Fruit fly (Drosophila melanogaster) whole organism, embryonic: Measurements from ENCODE around the gene CG11342.

Source experiments
- Bteb2 ChIP-seq: fragments of 200-800 bp; sonication (Bioruptor generic); optimal IDR thresholded peaks from 2 replicates; lab custom pipeline; 2016; ENCODE audit warnings: missing biosample characterization, missing genetic modification characterization
- CG10209 ChIP-seq: fragments of 200-800 bp; sonication (Bioruptor generic); optimal IDR thresholded peaks from 3 replicates; lab custom pipeline; 2017; ENCODE audit warnings: missing biosample characterization, mild to moderate bottlenecking, missing genetic modification characterization, missing genetic modification reagents
- CG1024 ChIP-seq: fragments of 200-800 bp; sonication (Bioruptor generic); IDR thresholded peaks from 2 replicates; pipeline ENCODE4 v1.3.6; 2022; ENCODE audit warnings: missing biosample characterization, missing genetic modification characterization
- CG11695 ChIP-seq: fragments of 200-800 bp; sonication (Bioruptor generic); IDR thresholded peaks from 3 replicates; pipeline ENCODE4 v1.3.6; 2022; ENCODE audit warnings: missing biosample characterization, missing genetic modification characterization
- CG1233 ChIP-seq: fragments of 200-800 bp; sonication (Bioruptor generic); optimal IDR thresholded peaks from 4 replicates; lab custom pipeline; 2018; ENCODE audit warnings: missing biosample characterization, mild to moderate bottlenecking, missing genetic modification characterization
- CG12769 ChIP-seq: fragments of 200-800 bp; sonication (Bioruptor generic); optimal IDR thresholded peaks from 2 replicates; lab custom pipeline; 2019; ENCODE audit warnings: missing biosample characterization, mild to moderate bottlenecking, missing genetic modification characterization, moderate library complexity
- CG15514 ChIP-seq: fragments of 200-800 bp; sonication (Bioruptor generic); optimal IDR thresholded peaks from 3 replicates; lab custom pipeline; 2017; ENCODE audit warnings: missing biosample characterization, missing genetic modification characterization, mild to moderate bottlenecking, moderate library complexity, missing genetic modification reagents
- CG16863 ChIP-seq: fragments of 200-800 bp; sonication (Bioruptor generic); optimal IDR thresholded peaks from 3 replicates; lab custom pipeline; 2016; ENCODE audit warnings: missing biosample characterization, missing genetic modification characterization
- CG17829 ChIP-seq: fragments of 200-800 bp; optimal IDR thresholded peaks from 2 replicates; lab custom pipeline; 2019; ENCODE audit warnings: missing biosample characterization, mild to moderate bottlenecking, missing genetic modification characterization, moderate library complexity
- CG2889 ChIP-seq: fragments of 200-800 bp; sonication (Bioruptor generic); IDR thresholded peaks from 3 replicates; pipeline ENCODE4 v1.3.6; 2022; ENCODE audit warnings: missing biosample characterization, missing genetic modification characterization
- CG3065 ChIP-seq: fragments of 200-800 bp; sonication (Bioruptor generic); optimal IDR thresholded peaks from 2 replicates; lab custom pipeline; 2016; ENCODE audit warnings: missing biosample characterization, missing genetic modification characterization
- CG31224 ChIP-seq: fragments of 200-800 bp; sonication (Bioruptor generic); IDR thresholded peaks from 2 replicates; pipeline ENCODE4 v1.3.6; 2022; ENCODE audit warnings: missing biosample characterization, missing genetic modification characterization
- CG31365 ChIP-seq: fragments of 200-800 bp; sonication (Bioruptor generic); optimal IDR thresholded peaks from 2 replicates; lab custom pipeline; 2018; ENCODE audit warnings: missing biosample characterization, mild to moderate bottlenecking, missing genetic modification characterization
- CG3281 ChIP-seq: fragments of 200-800 bp; sonication (Bioruptor generic); optimal IDR thresholded peaks from 3 replicates; lab custom pipeline; 2017; ENCODE audit warnings: missing biosample characterization, mild to moderate bottlenecking, missing genetic modification characterization
- CG3407 ChIP-seq: fragments of 200-800 bp; sonication (Bioruptor generic); optimal IDR thresholded peaks from 2 replicates; lab custom pipeline; 2018; ENCODE audit warnings: missing biosample characterization, mild to moderate bottlenecking, missing genetic modification characterization
- CG34376 ChIP-seq: fragments of 200-800 bp; sonication (Bioruptor generic); optimal IDR thresholded peaks from 2 replicates; lab custom pipeline; 2018; ENCODE audit warnings: missing biosample characterization, mild to moderate bottlenecking, missing genetic modification characterization
- CG4360 ChIP-seq: fragments of 200-800 bp; sonication (Bioruptor generic); IDR thresholded peaks from 2 replicates; pipeline ENCODE4 v1.3.6; 2022; ENCODE audit warnings: missing biosample characterization, missing genetic modification characterization
- CG6654 ChIP-seq: fragments of 200-800 bp; sonication (Bioruptor generic); optimal IDR thresholded peaks from 2 replicates; lab custom pipeline; 2017; ENCODE audit warnings: missing biosample characterization, mild to moderate bottlenecking, missing genetic modification characterization
- CG7745 ChIP-seq: fragments of 200-800 bp; sonication (Bioruptor generic); optimal IDR thresholded peaks from 2 replicates; lab custom pipeline; 2018; ENCODE audit warnings: missing biosample characterization, mild to moderate bottlenecking, missing genetic modification characterization, moderate library complexity
- CG9797 ChIP-seq: fragments of 200-800 bp; sonication (Bioruptor generic); optimal IDR thresholded peaks from 3 replicates; lab custom pipeline; 2018; ENCODE audit warnings: missing biosample characterization, mild to moderate bottlenecking, missing genetic modification characterization
- CHES-1-like ChIP-seq: fragments of 200-800 bp; sonication (Bioruptor generic); optimal IDR thresholded peaks from 2 replicates; lab custom pipeline; 2016; ENCODE audit warnings: missing biosample characterization, missing genetic modification characterization
- CkIIα-i1 ChIP-seq: fragments of 200-800 bp; sonication (Bioruptor generic); IDR thresholded peaks from 2 replicates; pipeline ENCODE4 v1.3.6; 2022; ENCODE audit warnings: missing biosample characterization, missing genetic modification characterization
- Dp ChIP-seq: fragments of 200-800 bp; sonication (Bioruptor generic); optimal IDR thresholded peaks from 2 replicates; lab custom pipeline; 2018; ENCODE audit warnings: missing biosample characterization, mild to moderate bottlenecking, missing genetic modification characterization, moderate library complexity
- Ets97D ChIP-seq: fragments of 200-800 bp; sonication (Bioruptor generic); optimal IDR thresholded peaks from 3 replicates; lab custom pipeline; 2016; ENCODE audit warnings: missing biosample characterization, missing genetic modification characterization
- GATAe ChIP-seq: fragments of 200-800 bp; sonication (Bioruptor generic); conservative IDR thresholded peaks from 2 replicates; pipeline ENCODE4 v1.3.6; 2022; ENCODE audit warnings: missing biosample characterization, missing genetic modification characterization
- HLHmδ ChIP-seq: fragments of 200-800 bp; sonication (Bioruptor generic); optimal IDR thresholded peaks from 2 replicates; lab custom pipeline; 2018; ENCODE audit warnings: missing biosample characterization, mild to moderate bottlenecking, missing genetic modification characterization, moderate library complexity
- HmgD ChIP-seq: fragments of 200-800 bp; sonication (Bioruptor generic); optimal IDR thresholded peaks from 3 replicates; lab custom pipeline; 2016; ENCODE audit warnings: missing biosample characterization, missing genetic modification characterization
- Hr78 ChIP-seq, 2 experiments: fragments of 200-800 bp in 1 of 2; fragments of >200 bp in 1 of 2; sonication (Bioruptor generic) in 1 of 2; optimal IDR thresholded peaks; 2 replicates each; lab custom pipeline; 2017 to 2019; ENCODE audit warnings: missing biosample characterization in 2 of 2, missing genetic modification characterization in 2 of 2, mild to moderate bottlenecking in 1 of 2, moderate library complexity in 1 of 2
- Mrtf ChIP-seq: fragments of 200-800 bp; sonication (Bioruptor generic); IDR thresholded peaks from 3 replicates; pipeline ENCODE4 v1.3.6; 2022; ENCODE audit warnings: missing biosample characterization, missing genetic modification characterization
- Oaz ChIP-seq: fragments of 200-800 bp; sonication (Bioruptor generic); IDR thresholded peaks from 2 replicates; pipeline ENCODE4 v1.3.6; 2022; ENCODE audit warnings: missing biosample characterization, missing genetic modification characterization
- Side ChIP-seq: fragments of 200-800 bp; sonication (Bioruptor generic); optimal IDR thresholded peaks from 2 replicates; lab custom pipeline; 2016; ENCODE audit warnings: missing biosample characterization, missing genetic modification characterization
- Sox100B ChIP-seq: fragments of 200-800 bp; sonication (Bioruptor generic); optimal IDR thresholded peaks from 3 replicates; lab custom pipeline; 2018; ENCODE audit warnings: missing biosample characterization, mild to moderate bottlenecking, missing genetic modification characterization
- ase ChIP-seq: fragments of 200-800 bp; sonication (Bioruptor generic); IDR thresholded peaks from 3 replicates; pipeline ENCODE4 v1.3.6; 2022; ENCODE audit warnings: missing biosample characterization, missing genetic modification characterization
- ash1 ChIP-seq: fragments of 200-800 bp; sonication (Bioruptor generic); optimal IDR thresholded peaks from 2 replicates; lab custom pipeline; 2018; ENCODE audit warnings: missing biosample characterization, mild to moderate bottlenecking, missing genetic modification characterization
- br ChIP-seq: fragments of >200 bp; optimal IDR thresholded peaks from 2 replicates; lab custom pipeline; 2017
- dysf ChIP-seq: fragments of 200-800 bp; sonication (Bioruptor generic); IDR thresholded peaks from 3 replicates; pipeline ENCODE4 v1.3.6; 2022; ENCODE audit warnings: missing biosample characterization, missing genetic modification characterization
- ewg ChIP-seq: fragments of 200-800 bp; sonication (Bioruptor generic); optimal IDR thresholded peaks from 3 replicates; lab custom pipeline; 2017; ENCODE audit warnings: mild to moderate bottlenecking, missing biosample characterization, missing genetic modification reagents, missing genetic modification characterization
- fu2 ChIP-seq: fragments of 200-800 bp; sonication (Bioruptor generic); optimal IDR thresholded peaks from 2 replicates; lab custom pipeline; 2016; ENCODE audit warnings: missing biosample characterization, missing genetic modification characterization
- gcm ChIP-seq: fragments of 200-800 bp; sonication (Bioruptor generic); optimal IDR thresholded peaks from 2 replicates; lab custom pipeline; 2019; ENCODE audit warnings: missing biosample characterization, mild to moderate bottlenecking, missing genetic modification characterization, moderate library complexity
- grau ChIP-seq: fragments of 200-800 bp; optimal IDR thresholded peaks from 3 replicates; lab custom pipeline; 2019; ENCODE audit warnings: missing biosample characterization, mild to moderate bottlenecking, missing genetic modification characterization, moderate library complexity
- klu ChIP-seq: fragments of 200-800 bp; sonication (Bioruptor generic); IDR thresholded peaks from 2 replicates; pipeline ENCODE4 v1.3.6; 2022; ENCODE audit warnings: missing biosample characterization, missing genetic modification characterization
- lbe ChIP-seq: fragments of 200-800 bp; sonication (Bioruptor generic); optimal IDR thresholded peaks from 2 replicates; lab custom pipeline; 2016; ENCODE audit warnings: missing biosample characterization, mild to moderate bottlenecking, missing genetic modification characterization
- lov ChIP-seq, 2 experiments: fragments of 200-800 bp in 1 of 2; fragments of >200 bp in 1 of 2; sonication (Bioruptor generic) in 1 of 2; IDR thresholded peaks in 1 of 2; optimal IDR thresholded peaks in 1 of 2; 2 replicates in 1 of 2; 3 replicates in 1 of 2; pipeline versions ENCODE4 v1.3.6 to Lab custom; 2017 to 2022; ENCODE audit warnings: missing biosample characterization in 1 of 2, missing genetic modification characterization in 1 of 2
- mam ChIP-seq: fragments of 200-800 bp; sonication (Bioruptor generic); optimal IDR thresholded peaks from 3 replicates; lab custom pipeline; 2016; ENCODE audit warnings: missing biosample characterization, missing genetic modification characterization
- nmo ChIP-seq: fragments of 200-800 bp; sonication (Bioruptor generic); optimal IDR thresholded peaks from 2 replicates; lab custom pipeline; 2018; ENCODE audit warnings: missing biosample characterization, mild to moderate bottlenecking, missing genetic modification characterization, moderate library complexity
- phol ChIP-seq: fragments of 200-800 bp; sonication (Bioruptor generic); optimal IDR thresholded peaks from 3 replicates; lab custom pipeline; 2018; ENCODE audit warnings: missing biosample characterization, mild to moderate bottlenecking, missing genetic modification characterization, moderate library complexity
- pros ChIP-seq: fragments of 200-800 bp; sonication (Bioruptor generic); optimal IDR thresholded peaks from 3 replicates; lab custom pipeline; 2019; ENCODE audit warnings: missing biosample characterization, mild to moderate bottlenecking, missing genetic modification characterization, moderate library complexity
- so ChIP-seq: fragments of 200-800 bp; sonication (Bioruptor generic); IDR thresholded peaks from 3 replicates; pipeline ENCODE4 v1.3.6; 2022; ENCODE audit warnings: missing biosample characterization, missing genetic modification characterization
- tgo ChIP-seq: fragments of 200-800 bp; sonication (Bioruptor generic); IDR thresholded peaks from 3 replicates; pipeline ENCODE4 v1.3.6; 2022; ENCODE audit warnings: missing biosample characterization, missing genetic modification characterization
- vvl ChIP-seq: fragments of 200-800 bp; sonication (Bioruptor generic); IDR thresholded peaks from 2 replicates; pipeline ENCODE4 v1.3.6; 2022; ENCODE audit warnings: missing biosample characterization, missing genetic modification characterization
- wor ChIP-seq: fragments of 200-800 bp; sonication (Bioruptor generic); IDR thresholded peaks from 2 replicates; pipeline ENCODE4 v1.3.6; 2022; ENCODE audit warnings: missing biosample characterization, missing genetic modification characterization
- yki ChIP-seq: fragments of >200 bp; optimal IDR thresholded peaks from 3 replicates; lab custom pipeline; 2018
- zfh2 ChIP-seq: fragments of 200-800 bp; sonication (Bioruptor generic); optimal IDR thresholded peaks from 2 replicates; lab custom pipeline; 2016; ENCODE audit warnings: missing biosample characterization, missing genetic modification characterization

CG11342 gene

DNA sequence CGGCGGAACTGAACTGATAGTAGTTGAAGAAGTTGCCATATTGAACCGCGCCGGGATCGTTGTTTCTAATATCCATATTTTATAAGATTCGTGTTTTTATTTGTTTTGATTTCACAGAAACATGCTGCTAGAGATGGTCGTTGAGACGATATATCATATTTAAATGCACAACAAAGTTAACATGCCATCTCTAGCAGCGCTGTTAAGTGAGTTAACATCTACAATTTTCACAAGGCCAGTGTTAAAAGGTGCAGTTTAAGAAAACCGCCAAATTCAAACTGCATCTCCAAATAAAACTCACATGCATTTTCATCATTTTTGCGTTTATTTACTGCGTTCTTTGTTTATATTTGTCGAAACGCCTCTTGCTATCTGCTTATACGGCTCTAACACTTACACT lies at the start of gene CG11342 (continued):
- TF ChIP-seq so (GFP tag; lab: Robert Waterston, UW) (no peak), CG31365 (tag; lab: Kevin White, UChicago) (no peak), dysf (GFP tag; lab: Robert Waterston, UW) (no peak), CG16863 (GFP tag; lab: Kevin White, UChicago) (no peak), GATAe (GFP tag; lab: Robert Waterston, UW) (no peak), CG6654 (no peak), ash1 (GFP tag; lab: Kevin White, UChicago) (no peak), CG1233 (GFP tag; lab: Kevin White, UChicago) (no peak), CkIIα-i1 (GFP tag; lab: Robert Waterston, UW) (no peak), wor (GFP tag; lab: Robert Waterston, UW) (no peak), yki (lab: Kevin White, UChicago) (no peak), br (lab: Kevin White, UChicago) (no peak), CG15514 (no peak), CG31224 (no peak), Hr78 (GFP tag; optimal IDR thresholded peaks at IDR 0.05; lab: Kevin White, UChicago) (no peak), Side (GFP tag; lab: Kevin White, UChicago) (no peak), gcm (GFP tag; lab: Kevin White, UChicago) (no peak), CG10209 (no peak), lbe (GFP tag; lab: Kevin White, UChicago) (no peak), lov (optimal IDR thresholded peaks at IDR 0.05; lab: Kevin White, UChicago) (no peak), lov (GFP tag; IDR thresholded peaks at IDR 0.05; lab: Robert Waterston, UW) (no peak), ase (GFP tag; lab: Robert Waterston, UW) (no peak), CG12769 (tag; lab: Kevin White, UChicago) (no peak), mam (GFP tag; lab: Kevin White, UChicago) (no peak), Dp (GFP tag; lab: Kevin White, UChicago) (peak; percentile 89), CG7745 (tag; lab: Kevin White, UChicago) (no peak), HLHmδ (GFP tag; lab: Kevin White, UChicago) (no peak), vvl (0 out of 2 replicates have a peak, but pooled peaks have one; percentile 13), CG11695 (no peak), CG17829 (tag; lab: Kevin White, UChicago) (no peak), nmo (no peak), CG3407 (no peak), fu2 (GFP tag; lab: Kevin White, UChicago) (no peak), Bteb2 (no peak), CG4360 (GFP tag; lab: Robert Waterston, UW) (no peak), CG3281 (GFP tag; lab: Kevin White, UChicago) (no peak), zfh2 (no peak), ewg (GFP tag; lab: Kevin White, UChicago) (no peak), pros (GFP tag; lab: Kevin White, UChicago) (no peak), CG34376 (no peak), klu (GFP tag; lab: Robert Waterston, UW) (no peak), tgo (GFP tag; lab: Robert Waterston, UW) (no peak), CG9797 (GFP tag; lab: Kevin White, UChicago) (no peak), Sox100B (GFP tag; lab: Kevin White, UChicago) (no peak), CG3065 (no peak), CHES-1-like (GFP tag; lab: Kevin White, UChicago) (peak; percentile 11), Ets97D (GFP tag; lab: Kevin White, UChicago) (peak; percentile 58), CG1024 (GFP tag; lab: Robert Waterston, UW) (no peak), phol (no peak), Mrtf (GFP tag; lab: Robert Waterston, UW) (no peak), HmgD (GFP tag; lab: Kevin White, UChicago) (no peak), CG2889 (GFP tag; lab: Robert Waterston, UW) (no peak), Oaz (GFP tag; lab: Robert Waterston, UW) (no peak), grau (tag; lab: Kevin White, UChicago) (no peak)
